Fruit fly (Drosophila melanogaster) whole organism, prepupa: ENCODE data around the gene CG3434.

Experiments
- Blimp-1 ChIP-seq: fragments of 200-800 bp; sonication (Bioruptor generic); optimal IDR thresholded peaks from 3 replicates; lab custom pipeline; 2017; ENCODE audit warnings: missing biosample characterization, missing genetic modification characterization, mild to moderate bottlenecking, moderate library complexity, missing genetic modification reagents
- CG10631 ChIP-seq: fragments of 200-800 bp; sonication (Bioruptor generic); optimal IDR thresholded peaks from 2 replicates; lab custom pipeline; 2016; ENCODE audit warnings: missing biosample characterization, missing genetic modification characterization
- CG10669 ChIP-seq: fragments of 200-800 bp; sonication (Bioruptor generic); optimal IDR thresholded peaks from 3 replicates; lab custom pipeline; 2018; ENCODE audit warnings: missing biosample characterization, mild to moderate bottlenecking, missing genetic modification characterization, moderate library complexity
- CG11294 ChIP-seq: fragments of 200-800 bp; sonication (Bioruptor generic); IDR thresholded peaks from 2 replicates; pipeline ENCODE4 v1.3.6; 2022; ENCODE audit warnings: missing biosample characterization, missing genetic modification characterization
- CG11902 ChIP-seq: fragments of 200-800 bp; sonication (Bioruptor generic); optimal IDR thresholded peaks from 3 replicates; lab custom pipeline; 2016; ENCODE audit warnings: missing biosample characterization, missing genetic modification characterization
- CG15336 ChIP-seq: fragments of 200-800 bp; sonication (Bioruptor generic); IDR thresholded peaks from 2 replicates; pipeline ENCODE4 v1.3.6; 2022; ENCODE audit warnings: missing biosample characterization, missing genetic modification characterization
- CG1621 ChIP-seq: fragments of 200-800 bp; sonication (Bioruptor generic); optimal IDR thresholded peaks from 3 replicates; lab custom pipeline; 2018; ENCODE audit warnings: missing biosample characterization, mild to moderate bottlenecking, missing genetic modification characterization
- CG16779 ChIP-seq: fragments of 200-800 bp; sonication (Bioruptor generic); optimal IDR thresholded peaks from 3 replicates; lab custom pipeline; 2017; ENCODE audit warnings: missing biosample characterization, mild to moderate bottlenecking, missing genetic modification characterization
- CG3032 ChIP-seq: fragments of 200-800 bp; optimal IDR thresholded peaks from 2 replicates; lab custom pipeline; 2019; ENCODE audit warnings: missing biosample characterization, mild to moderate bottlenecking, missing genetic modification characterization, moderate library complexity
- CG31627 ChIP-seq: fragments of 200-800 bp; sonication (Bioruptor generic); optimal IDR thresholded peaks from 3 replicates; lab custom pipeline; 2016; ENCODE audit warnings: missing biosample characterization, missing genetic modification characterization
- CG3919 ChIP-seq: fragments of 200-800 bp; sonication (Bioruptor generic); optimal IDR thresholded peaks from 3 replicates; lab custom pipeline; 2016; ENCODE audit warnings: missing biosample characterization, missing genetic modification characterization
- CG4318 ChIP-seq: fragments of 200-800 bp; sonication (Bioruptor generic); optimal IDR thresholded peaks from 3 replicates; lab custom pipeline; 2017; ENCODE audit warnings: missing biosample characterization, mild to moderate bottlenecking, missing genetic modification characterization
- CG6163 ChIP-seq: fragments of 200-800 bp; sonication (Bioruptor generic); IDR thresholded peaks from 3 replicates; pipeline ENCODE4 v1.3.6; 2022; ENCODE audit warnings: missing biosample characterization, missing genetic modification characterization
- CG6276 ChIP-seq: fragments of 200-800 bp; sonication (Bioruptor generic); optimal IDR thresholded peaks from 2 replicates; lab custom pipeline; 2017; ENCODE audit warnings: missing biosample characterization, mild to moderate bottlenecking, missing genetic modification characterization
- CG6792 ChIP-seq: fragments of 200-800 bp; sonication (Bioruptor generic); optimal IDR thresholded peaks from 3 replicates; lab custom pipeline; 2016; ENCODE audit warnings: missing biosample characterization, missing genetic modification characterization
- CG6808 ChIP-seq: fragments of 200-800 bp; sonication (Bioruptor generic); optimal IDR thresholded peaks from 3 replicates; lab custom pipeline; 2017; ENCODE audit warnings: missing biosample characterization, missing genetic modification characterization, mild to moderate bottlenecking, moderate library complexity, missing genetic modification reagents
- CG6854 ChIP-seq: fragments of 200-800 bp; sonication (Bioruptor generic); optimal IDR thresholded peaks from 2 replicates; lab custom pipeline; 2017; ENCODE audit warnings: missing biosample characterization, mild to moderate bottlenecking, missing genetic modification characterization
- CG8119 ChIP-seq: fragments of 200-800 bp; sonication (Bioruptor generic); IDR thresholded peaks from 3 replicates; pipeline ENCODE4 v1.3.6; 2022; ENCODE audit warnings: missing biosample characterization, missing genetic modification characterization
- CG8319 ChIP-seq: fragments of 200-800 bp; sonication (Bioruptor generic); optimal IDR thresholded peaks from 3 replicates; lab custom pipeline; 2016; ENCODE audit warnings: missing biosample characterization, missing genetic modification characterization
- CG9139 ChIP-seq: fragments of 200-800 bp; sonication (Bioruptor generic); optimal IDR thresholded peaks from 3 replicates; lab custom pipeline; 2017; ENCODE audit warnings: missing biosample characterization, mild to moderate bottlenecking, missing genetic modification characterization
- Eip75B ChIP-seq: fragments of 200-800 bp; sonication (Bioruptor generic); optimal IDR thresholded peaks from 3 replicates; lab custom pipeline; 2016; ENCODE audit warnings: missing biosample characterization, missing genetic modification characterization
- Ets21C ChIP-seq: fragments of 200-800 bp; sonication (Bioruptor generic); optimal IDR thresholded peaks from 3 replicates; lab custom pipeline; 2016; ENCODE audit warnings: missing biosample characterization, missing genetic modification characterization
- Ets96B ChIP-seq: fragments of 200-800 bp; optimal IDR thresholded peaks from 2 replicates; lab custom pipeline; 2019; ENCODE audit warnings: missing biosample characterization, mild to moderate bottlenecking, missing genetic modification characterization, moderate library complexity
- Hr39 ChIP-seq: fragments of 200-800 bp; sonication (Bioruptor generic); optimal IDR thresholded peaks from 2 replicates; lab custom pipeline; 2016; ENCODE audit warnings: missing biosample characterization, missing genetic modification characterization
- Hr4 ChIP-seq: fragments of 200-800 bp; sonication (Bioruptor generic); optimal IDR thresholded peaks from 3 replicates; lab custom pipeline; 2016; ENCODE audit warnings: missing biosample characterization, missing genetic modification characterization
- Lpt ChIP-seq: fragments of 200-800 bp; sonication (Bioruptor generic); optimal IDR thresholded peaks from 3 replicates; lab custom pipeline; 2016; ENCODE audit warnings: missing biosample characterization, missing genetic modification characterization
- Met ChIP-seq: fragments of 200-800 bp; sonication (Bioruptor generic); optimal IDR thresholded peaks from 3 replicates; lab custom pipeline; 2016; ENCODE audit warnings: missing biosample characterization, missing genetic modification characterization
- Smox ChIP-seq: fragments of 200-800 bp; sonication (Bioruptor generic); optimal IDR thresholded peaks from 3 replicates; lab custom pipeline; 2016; ENCODE audit warnings: missing biosample characterization, missing genetic modification characterization
- Sox102F ChIP-seq: fragments of 200-800 bp; sonication (Bioruptor generic); optimal IDR thresholded peaks from 2 replicates; lab custom pipeline; 2016; ENCODE audit warnings: missing biosample characterization, mild to moderate bottlenecking, missing genetic modification characterization
- Sox14 ChIP-seq: fragments of 200-800 bp; sonication (Bioruptor generic); optimal IDR thresholded peaks from 3 replicates; lab custom pipeline; 2016; ENCODE audit warnings: missing biosample characterization, missing genetic modification characterization
- Sox15 ChIP-seq: fragments of 200-800 bp; sonication (Bioruptor generic); optimal IDR thresholded peaks from 3 replicates; lab custom pipeline; 2016; ENCODE audit warnings: missing biosample characterization, missing genetic modification characterization
- achi ChIP-seq: fragments of 200-800 bp; sonication (Bioruptor generic); optimal IDR thresholded peaks from 3 replicates; lab custom pipeline; 2016; ENCODE audit warnings: missing biosample characterization, missing genetic modification characterization
- acj6 ChIP-seq: fragments of 200-800 bp; sonication (Bioruptor generic); optimal IDR thresholded peaks from 3 replicates; lab custom pipeline; 2016; ENCODE audit warnings: missing biosample characterization, missing genetic modification characterization
- dsx ChIP-seq: fragments of 200-800 bp; optimal IDR thresholded peaks from 3 replicates; lab custom pipeline; 2019; ENCODE audit warnings: missing biosample characterization, mild to moderate bottlenecking, missing genetic modification characterization, moderate library complexity; ENCODE audit not compliant: poor library complexity, severe bottlenecking
- eg ChIP-seq: fragments of 200-800 bp; sonication (Bioruptor generic); IDR thresholded peaks from 3 replicates; pipeline ENCODE4 v1.3.6; 2022; ENCODE audit warnings: missing biosample characterization, missing genetic modification characterization
- esn ChIP-seq: fragments of 200-800 bp; sonication (Bioruptor generic); optimal IDR thresholded peaks from 2 replicates; lab custom pipeline; 2016; ENCODE audit warnings: missing biosample characterization, mild to moderate bottlenecking, missing genetic modification characterization, moderate library complexity
- fd59A ChIP-seq: fragments of 200-800 bp; sonication (Bioruptor generic); optimal IDR thresholded peaks from 2 replicates; lab custom pipeline; 2017; ENCODE audit warnings: missing biosample characterization, mild to moderate bottlenecking, missing genetic modification characterization, missing genetic modification reagents
- lz ChIP-seq: fragments of 200-800 bp; sonication (Bioruptor generic); optimal IDR thresholded peaks from 3 replicates; lab custom pipeline; 2016; ENCODE audit warnings: missing biosample characterization, missing genetic modification characterization
- net ChIP-seq: fragments of 200-800 bp; sonication (Bioruptor generic); optimal IDR thresholded peaks from 3 replicates; lab custom pipeline; 2016; ENCODE audit warnings: missing biosample characterization, missing genetic modification characterization
- pdm3 ChIP-seq: fragments of 200-800 bp; sonication (Bioruptor generic); optimal IDR thresholded peaks from 3 replicates; lab custom pipeline; 2016; ENCODE audit warnings: missing biosample characterization, missing genetic modification characterization
- salr ChIP-seq, 2 experiments: fragments of 200-800 bp; sonication (Bioruptor generic); optimal IDR thresholded peaks; 3 replicates each; lab custom pipeline; 2016 to 2018; ENCODE audit warnings: missing biosample characterization in 2 of 2, missing genetic modification characterization in 2 of 2, mild to moderate bottlenecking in 1 of 2
- ss ChIP-seq, 2 experiments: fragments of 200-800 bp; sonication (Bioruptor generic); optimal IDR thresholded peaks; 2 replicates in 1 of 2; 3 replicates in 1 of 2; lab custom pipeline; 2017 to 2018; ENCODE audit warnings: mild to moderate bottlenecking in 2 of 2, missing biosample characterization in 2 of 2, missing genetic modification characterization in 2 of 2, moderate library complexity in 1 of 2
- svp ChIP-seq: fragments of 200-800 bp; sonication (Bioruptor generic); peaks from one replicate; lab custom pipeline; 2016; ENCODE audit warnings: missing biosample characterization, missing genetic modification characterization
- topi ChIP-seq: fragments of 200-800 bp; sonication (Bioruptor generic); optimal IDR thresholded peaks from 3 replicates; lab custom pipeline; 2016; ENCODE audit warnings: missing biosample characterization, missing genetic modification characterization

Gene CG3434

DNA sequence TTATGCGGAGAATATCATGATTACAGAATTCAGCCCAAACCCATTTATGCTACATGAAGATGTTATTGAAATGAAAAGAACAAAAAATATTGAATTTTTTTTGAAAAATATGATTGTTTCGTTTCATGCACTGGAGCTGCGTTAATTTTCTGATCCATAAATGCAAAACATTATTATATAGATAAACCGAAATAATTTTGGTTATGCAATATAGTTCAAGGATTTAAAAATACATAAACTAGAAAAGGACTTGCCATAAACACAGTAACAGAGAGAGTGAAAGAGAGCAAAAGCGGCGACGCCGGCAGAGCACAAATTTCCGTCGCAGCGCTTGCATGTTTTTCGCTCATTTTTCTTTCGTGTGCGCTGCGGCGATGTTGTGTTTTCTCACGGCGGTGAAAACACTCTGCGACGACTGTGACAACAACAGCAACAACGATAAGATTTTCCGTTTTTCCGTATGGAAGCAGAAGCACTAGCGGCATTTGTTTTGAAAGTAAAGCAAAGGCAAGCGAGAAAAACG lies 1.7 kb upstream of the CG3434 start (continued):
- TF ChIP-seq Met (GFP tag; lab: Kevin White, UChicago) (peak; percentile 90), Eip75B (GFP tag; lab: Kevin White, UChicago) (peak; percentile 91), Sox14 (GFP tag; lab: Kevin White, UChicago) (peak; percentile 86), CG6792 (GFP tag; lab: Kevin White, UChicago) (peak; percentile 86), Ets96B (tag; lab: Kevin White, UChicago) (peak; percentile 92), Lpt (GFP tag; lab: Kevin White, UChicago) (peak; percentile 92), CG9139 (peak; percentile 71), eg (GFP tag; lab: Robert Waterston, UW) (peak; percentile 90), esn (GFP tag; lab: Kevin White, UChicago) (peak; percentile 93), CG3919 (peak; percentile 89), Ets21C (GFP tag; lab: Kevin White, UChicago) (peak; percentile 76), CG1621 (tag; lab: Kevin White, UChicago) (peak; percentile 73), CG8119 (GFP tag; lab: Robert Waterston, UW) (peak; percentile 96), salr (GFP tag; optimal IDR thresholded peaks at IDR 0.05; lab: Kevin White, UChicago) (peak; percentile 70 to 93), achi (GFP tag; lab: Kevin White, UChicago) (peak; percentile 90), lz (GFP tag; lab: Kevin White, UChicago) (peak; percentile 90), Sox102F (GFP tag; lab: Kevin White, UChicago) (peak; percentile 89), CG10631 (GFP tag; lab: Kevin White, UChicago) (peak; percentile 79)

DNA sequence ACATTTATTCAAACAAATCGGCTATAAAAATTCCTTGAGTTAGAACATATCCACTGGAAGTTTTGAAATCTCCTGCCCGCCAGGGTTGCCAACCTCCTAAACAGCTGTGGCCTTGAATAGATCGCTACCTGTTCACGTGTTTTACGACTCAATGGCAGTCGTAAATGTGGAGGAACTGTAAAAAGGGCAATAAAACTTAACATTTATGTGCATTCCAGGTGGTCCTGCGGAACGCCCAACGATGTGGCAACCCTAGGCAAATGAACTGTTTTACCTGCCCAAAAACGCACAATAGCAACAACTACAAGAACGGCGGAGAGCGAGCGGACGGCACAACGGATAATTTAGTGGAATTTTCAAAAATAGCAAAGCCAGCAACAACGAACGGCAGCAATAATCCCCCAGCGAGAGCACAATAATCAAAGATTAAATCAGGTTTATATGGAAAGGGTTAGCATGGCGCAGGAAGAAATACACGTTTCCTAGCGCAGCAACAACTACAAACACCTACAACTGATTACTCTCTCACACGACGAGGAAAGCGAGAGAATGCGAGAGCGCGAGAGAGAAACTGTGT lies 1.2 kb upstream of the CG3434 start:
- TF ChIP-seq CG31627, result peak; percentile 7
- no peak for TF ChIP-seq CG6276 (GFP tag; lab: Kevin White, UChicago)
- no peak for TF ChIP-seq Hr4 (GFP tag; lab: Kevin White, UChicago)
- no peak for TF ChIP-seq svp (GFP tag; lab: Kevin White, UChicago)
- TF ChIP-seq CG6163 (GFP tag; lab: Robert Waterston, UW), result peak; percentile 43; the same call in 1 of the 3 replicates
- no peak for TF ChIP-seq dsx (GFP tag; lab: Kevin White, UChicago)
- TF ChIP-seq Sox14 (GFP tag; lab: Kevin White, UChicago), result peak; percentile 4
- TF ChIP-seq Blimp-1, result no peak
- TF ChIP-seq fd59A (GFP tag; lab: Kevin White, UChicago), result no peak
- TF ChIP-seq acj6, result no peak
- no peak for TF ChIP-seq CG6808 (GFP tag; lab: Kevin White, UChicago)
- no peak for TF ChIP-seq CG6854 (GFP tag; lab: Kevin White, UChicago)
- peak; percentile 50 for TF ChIP-seq Hr39
- TF ChIP-seq salr (GFP tag; optimal IDR thresholded peaks at IDR 0.05; lab: Kevin White, UChicago), result peak in 1 of 2 experiments; percentile 7
- TF ChIP-seq CG11294, result peak; percentile 36; the same call in 1 of the 2 replicates
- TF ChIP-seq CG1621 (tag; lab: Kevin White, UChicago), result peak; percentile 47
- no peak for TF ChIP-seq CG9139
- TF ChIP-seq CG8319 (GFP tag; lab: Kevin White, UChicago), result no peak
- peak; percentile 27 for TF ChIP-seq Ets96B (tag; lab: Kevin White, UChicago)
- TF ChIP-seq Eip75B (GFP tag; lab: Kevin White, UChicago), result no peak
- TF ChIP-seq eg (GFP tag; lab: Robert Waterston, UW), result peak; percentile 62
- peak; percentile 23 for TF ChIP-seq CG10669 (GFP tag; lab: Kevin White, UChicago)
- TF ChIP-seq CG15336 (GFP tag; lab: Robert Waterston, UW), result peak; percentile 6; the same call in 1 of the 2 replicates
- TF ChIP-seq, all 60 proteins: peak for 11

- TF ChIP-seq Lpt (GFP tag; lab: Kevin White, UChicago) (peak; percentile 98), ss (GFP tag; optimal IDR thresholded peaks at IDR 0.05; lab: Kevin White, UChicago) (peak; percentile 99), CG11902 (GFP tag; lab: Kevin White, UChicago) (peak; percentile 99), Met (GFP tag; lab: Kevin White, UChicago) (peak; percentile 99), Sox14 (GFP tag; lab: Kevin White, UChicago) (peak; percentile 100), CG6276 (GFP tag; lab: Kevin White, UChicago) (peak; percentile 100), dsx (GFP tag; lab: Kevin White, UChicago) (peak; percentile 97), Sox15 (GFP tag; lab: Kevin White, UChicago) (peak; percentile 99), net (GFP tag; lab: Kevin White, UChicago) (peak; percentile 100), CG15336 (GFP tag; lab: Robert Waterston, UW) (peak; percentile 100), CG16779 (tag; lab: Kevin White, UChicago) (peak; percentile 99), Blimp-1 (peak; percentile 97), CG31627 (peak; percentile 99), pdm3 (peak; percentile 100), CG3032 (tag; lab: Kevin White, UChicago) (peak; percentile 98), Ets21C (GFP tag; lab: Kevin White, UChicago) (peak; percentile 99), Smox (GFP tag; lab: Kevin White, UChicago) (peak; percentile 99), acj6 (peak; percentile 99), svp (GFP tag; lab: Kevin White, UChicago) (peak; percentile 100), topi (peak; percentile 99), CG4318 (GFP tag; lab: Kevin White, UChicago) (peak; percentile 99)
These were observed 2.9 kb downstream of the CG3434 start, which contains the start of gene CG3437 for dm6 chr3L:9457619-9458092. Gene CG3437, minus strand, starts transcription at chr3L:9457669.
